Worm (Caenorhabditis elegans) whole organism, late embryonic: ENCODE data around the gene gcn-2.

Experiments used
- C08G9.2 ChIP-seq: sonication (generic microtip); optimal IDR thresholded peaks from 2 replicates; lab custom pipeline; 2016; ENCODE audit warnings: mild to moderate bottlenecking, missing genetic modification characterization, moderate library complexity, missing compliant biosample characterization
- C38D4.7 ChIP-seq: fragments of 200-800 bp; sonication (Bioruptor generic); optimal IDR thresholded peaks from 2 replicates; lab custom pipeline; 2018; ENCODE audit warnings: mild to moderate bottlenecking, missing genetic modification characterization, moderate library complexity, missing compliant biosample characterization
- F13H6.1 ChIP-seq: sonication (generic microtip); optimal IDR thresholded peaks from 2 replicates; lab custom pipeline; 2016; ENCODE audit warnings: missing genetic modification characterization, missing compliant biosample characterization
- K02D7.2 ChIP-seq: sonication (generic microtip); optimal IDR thresholded peaks from 2 replicates; lab custom pipeline; 2017; ENCODE audit warnings: mild to moderate bottlenecking, missing genetic modification characterization, missing compliant biosample characterization
- K09A11.1 ChIP-seq: sonication (generic microtip); optimal IDR thresholded peaks from 2 replicates; lab custom pipeline; 2017; ENCODE audit warnings: antibody characterized with exemption, mild to moderate bottlenecking, missing genetic modification characterization, missing compliant biosample characterization; ENCODE audit not compliant: insufficient read depth
- ahr-1 ChIP-seq: sonication (generic microtip); optimal IDR thresholded peaks from 2 replicates; lab custom pipeline; 2016; ENCODE audit warnings: missing genetic modification characterization, missing compliant biosample characterization
- ama-1 ChIP-seq: fragments of 150-350 bp; optimal IDR thresholded peaks from 2 replicates; lab custom pipeline; 2014
- ceh-14 ChIP-seq: sonication (generic microtip); optimal IDR thresholded peaks from 2 replicates; lab custom pipeline; 2016; ENCODE audit warnings: missing genotype, missing genetic modification characterization, missing compliant biosample characterization
- ceh-18 ChIP-seq: sonication (generic microtip); optimal IDR thresholded peaks from 2 replicates; lab custom pipeline; 2016; ENCODE audit warnings: missing genetic modification characterization, missing compliant biosample characterization
- ceh-19 ChIP-seq: fragments of 200-800 bp; sonication (Bioruptor generic); optimal IDR thresholded peaks from 2 replicates; lab custom pipeline; 2018; ENCODE audit warnings: mild to moderate bottlenecking, missing genetic modification characterization, missing compliant biosample characterization
- ceh-2 ChIP-seq: sonication (generic microtip); optimal IDR thresholded peaks from 2 replicates; lab custom pipeline; 2016; ENCODE audit warnings: missing genotype, missing genetic modification characterization, missing compliant biosample characterization
- ceh-24 ChIP-seq: sonication (generic microtip); optimal IDR thresholded peaks from 2 replicates; lab custom pipeline; 2016; ENCODE audit warnings: mild to moderate bottlenecking, missing genetic modification characterization, missing compliant biosample characterization
- ceh-30 ChIP-seq: fragments of 150-350 bp; optimal IDR thresholded peaks from 2 replicates; lab custom pipeline; 2014; ENCODE audit warnings: missing biosample characterization, missing genetic modification characterization
- ceh-31 ChIP-seq: sonication (generic microtip); optimal IDR thresholded peaks from 2 replicates; lab custom pipeline; 2016; ENCODE audit warnings: missing genetic modification characterization, missing compliant biosample characterization
- ceh-34 ChIP-seq: sonication (generic microtip); optimal IDR thresholded peaks from 2 replicates; lab custom pipeline; 2016; ENCODE audit warnings: mild to moderate bottlenecking, missing genetic modification characterization, missing compliant biosample characterization
- ceh-45 ChIP-seq: fragments of 200-800 bp; sonication (Bioruptor generic); IDR thresholded peaks from 2 replicates; pipeline ENCODE4 v1.3.6; 2022; ENCODE audit warnings: missing genetic modification reagents, missing genetic modification characterization, missing compliant biosample characterization
- ceh-48 ChIP-seq: sonication (generic microtip); optimal IDR thresholded peaks from 2 replicates; lab custom pipeline; 2016; ENCODE audit warnings: missing genetic modification characterization, inconsistent platforms, missing compliant biosample characterization
- ceh-9 ChIP-seq: sonication (generic microtip); optimal IDR thresholded peaks from 2 replicates; lab custom pipeline; 2016; ENCODE audit warnings: mild to moderate bottlenecking, missing genetic modification characterization, inconsistent platforms, missing compliant biosample characterization
- che-1 ChIP-seq: sonication (generic microtip); optimal IDR thresholded peaks from 2 replicates; lab custom pipeline; 2016; ENCODE audit warnings: mild to moderate bottlenecking, missing genetic modification characterization, missing compliant biosample characterization
- dmd-4 ChIP-seq: sonication (generic microtip); optimal IDR thresholded peaks from 2 replicates; lab custom pipeline; 2016; ENCODE audit warnings: borderline replicate concordance, missing genetic modification characterization, missing compliant biosample characterization
- elt-2 ChIP-seq: sonication (generic microtip); optimal IDR thresholded peaks from 2 replicates; lab custom pipeline; 2016; ENCODE audit warnings: missing genetic modification reagents, missing genetic modification characterization, missing compliant biosample characterization
- ets-4 ChIP-seq: sonication (generic microtip); optimal IDR thresholded peaks from 2 replicates; lab custom pipeline; 2016; ENCODE audit warnings: missing genetic modification characterization, missing compliant biosample characterization
- eyg-1 ChIP-seq: sonication (generic microtip); optimal IDR thresholded peaks from 2 replicates; lab custom pipeline; 2016; ENCODE audit warnings: missing genotype, missing genetic modification characterization, missing compliant biosample characterization
- fax-1 ChIP-seq: sonication (generic microtip); optimal IDR thresholded peaks from 2 replicates; lab custom pipeline; 2016; ENCODE audit warnings: missing genotype, missing genetic modification characterization, missing compliant biosample characterization
- gmeb-2 ChIP-seq: sonication (generic microtip); optimal IDR thresholded peaks from 2 replicates; lab custom pipeline; 2016; ENCODE audit warnings: missing genetic modification characterization, inconsistent platforms, missing compliant biosample characterization
- hlh-13 ChIP-seq: fragments of 200-800 bp; sonication (Bioruptor generic); optimal IDR thresholded peaks from 2 replicates; lab custom pipeline; 2018; ENCODE audit warnings: mild to moderate bottlenecking, missing genetic modification characterization, missing compliant biosample characterization
- hlh-8 ChIP-seq: sonication (generic microtip); optimal IDR thresholded peaks from 2 replicates; lab custom pipeline; 2016; ENCODE audit warnings: missing genotype, missing genetic modification characterization, missing compliant biosample characterization
- lim-6 ChIP-seq: sonication (generic microtip); optimal IDR thresholded peaks from 2 replicates; lab custom pipeline; 2016; ENCODE audit warnings: missing genetic modification characterization, missing compliant biosample characterization
- madf-2 ChIP-seq: sonication (generic microtip); optimal IDR thresholded peaks from 2 replicates; lab custom pipeline; 2017; ENCODE audit warnings: missing genetic modification characterization, missing compliant biosample characterization
- mec-3 ChIP-seq: sonication (generic microtip); optimal IDR thresholded peaks from 2 replicates; lab custom pipeline; 2016; ENCODE audit warnings: borderline replicate concordance, missing genetic modification characterization, missing compliant biosample characterization
- nfya-1 ChIP-seq: sonication (generic microtip); optimal IDR thresholded peaks from 2 replicates; lab custom pipeline; 2017; ENCODE audit warnings: missing genetic modification characterization, mild to moderate bottlenecking, missing compliant biosample characterization, antibody characterized with exemption, moderate library complexity
- nhr-232 ChIP-seq: sonication (generic microtip); optimal IDR thresholded peaks from 2 replicates; lab custom pipeline; 2016; ENCODE audit warnings: missing genetic modification characterization, missing compliant biosample characterization
- npax-4 ChIP-seq: sonication (generic microtip); optimal IDR thresholded peaks from 2 replicates; lab custom pipeline; 2016; ENCODE audit warnings: missing genetic modification characterization, missing compliant biosample characterization
- odd-2 ChIP-seq: sonication (generic microtip); optimal IDR thresholded peaks from 2 replicates; lab custom pipeline; 2017; ENCODE audit warnings: antibody characterized with exemption, mild to moderate bottlenecking, missing genetic modification characterization, missing compliant biosample characterization
- pax-1 ChIP-seq: fragments of 150-350 bp; optimal IDR thresholded peaks from 2 replicates; lab custom pipeline; 2014; ENCODE audit warnings: missing biosample characterization, missing genetic modification characterization
- pha-2 ChIP-seq: sonication (generic microtip); optimal IDR thresholded peaks from 2 replicates; lab custom pipeline; 2017; ENCODE audit warnings: mild to moderate bottlenecking, missing genetic modification characterization, missing compliant biosample characterization
- pha-4 ChIP-seq: fragments of 150-350 bp; optimal IDR thresholded peaks from 2 replicates; lab custom pipeline; 2018; ENCODE audit warnings: missing biosample characterization, missing genetic modification reagents, missing genetic modification characterization
- pqm-1 ChIP-seq: sonication (generic microtip); optimal IDR thresholded peaks from 2 replicates; lab custom pipeline; 2016; ENCODE audit warnings: missing genetic modification characterization, missing compliant biosample characterization
- pros-1 ChIP-seq: fragments of 150-350 bp; optimal IDR thresholded peaks from 2 replicates; lab custom pipeline; 2014; ENCODE audit warnings: missing biosample characterization, missing genetic modification reagents, missing genetic modification characterization
- ref-2 ChIP-seq: sonication (generic microtip); optimal IDR thresholded peaks from 2 replicates; lab custom pipeline; 2016; ENCODE audit warnings: missing genetic modification characterization, missing compliant biosample characterization
- sdc-2 ChIP-seq: sonication (generic microtip); optimal IDR thresholded peaks from 2 replicates; lab custom pipeline; 2016; ENCODE audit warnings: missing genotype, missing genetic modification characterization, missing compliant biosample characterization
- sox-4 ChIP-seq: sonication (generic microtip); optimal IDR thresholded peaks from 2 replicates; lab custom pipeline; 2017; ENCODE audit warnings: mild to moderate bottlenecking, missing genetic modification characterization, inconsistent platforms, missing compliant biosample characterization
- syd-9 ChIP-seq: sonication (generic microtip); optimal IDR thresholded peaks from 2 replicates; lab custom pipeline; 2016; ENCODE audit warnings: mild to moderate bottlenecking, missing genetic modification characterization, moderate library complexity, missing compliant biosample characterization
- tbx-2 ChIP-seq: sonication (generic microtip); optimal IDR thresholded peaks from 2 replicates; lab custom pipeline; 2016; ENCODE audit warnings: missing genetic modification characterization, missing compliant biosample characterization
- tbx-7 ChIP-seq: sonication (generic microtip); optimal IDR thresholded peaks from 2 replicates; lab custom pipeline; 2016; ENCODE audit warnings: missing genotype, missing genetic modification characterization, missing compliant biosample characterization
- ttx-3 ChIP-seq: sonication (generic microtip); optimal IDR thresholded peaks from 2 replicates; lab custom pipeline; 2016; ENCODE audit warnings: missing genetic modification reagents, missing genetic modification characterization, missing compliant biosample characterization
- unc-42 ChIP-seq: sonication (generic microtip); optimal IDR thresholded peaks from 2 replicates; lab custom pipeline; 2016; ENCODE audit warnings: missing genotype, missing genetic modification characterization, missing compliant biosample characterization
- unc-55 ChIP-seq: sonication (generic microtip); optimal IDR thresholded peaks from 2 replicates; lab custom pipeline; 2017; ENCODE audit warnings: missing biosample characterization, missing genetic modification reagents, missing genetic modification characterization
- unc-86 ChIP-seq: sonication (generic microtip); optimal IDR thresholded peaks from 2 replicates; lab custom pipeline; 2016; ENCODE audit warnings: missing genetic modification characterization, missing compliant biosample characterization
- zip-5 ChIP-seq: sonication (generic microtip); optimal IDR thresholded peaks from 2 replicates; lab custom pipeline; 2016; ENCODE audit warnings: missing genetic modification characterization, missing compliant biosample characterization

gcn-2 gene

DNA sequence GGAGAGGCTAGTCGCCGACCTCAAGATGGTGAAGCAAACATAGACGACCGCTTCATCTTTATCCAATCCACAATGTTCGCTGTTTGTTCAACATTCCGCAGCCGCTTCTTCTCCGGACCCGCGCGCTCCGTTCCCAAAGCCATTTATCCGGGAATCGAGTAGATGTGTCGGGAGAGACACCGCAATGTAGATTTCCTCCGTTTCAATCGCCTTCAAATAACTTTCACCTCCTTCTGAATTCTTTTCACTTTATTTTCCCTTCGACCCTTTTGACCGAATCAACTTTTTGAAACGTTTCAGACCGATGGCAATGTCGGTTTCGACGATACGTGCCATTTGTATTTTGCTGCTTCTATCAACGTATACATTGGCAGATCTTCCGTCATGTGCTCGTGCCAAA lies 23.8 kb downstream of the gcn-2 start, which contains the start of gene pqn-32:
Gene pqn-32 (plus strand): TSS at position 301 of the 400 bp plus-strand sequence.
- TF ChIP-seq dmd-4 (tag; lab: Kevin White, UChicago) (no peak), zip-5 (no peak), ceh-30 (tag; lab: Kevin White, UChicago) (no peak), ceh-19 (GFP tag; lab: Kevin White, UChicago) (no peak), tbx-2 (no peak), gmeb-2 (no peak), ceh-45 (GFP tag; lab: Robert Waterston, UW) (no peak), ceh-24 (no peak), syd-9 (tag; lab: Kevin White, UChicago) (no peak), unc-55 (GFP tag; lab: Kevin White, UChicago) (no peak), ceh-31 (no peak)
- TF ChIP-seq, all 69 proteins: peak for 0

DNA sequence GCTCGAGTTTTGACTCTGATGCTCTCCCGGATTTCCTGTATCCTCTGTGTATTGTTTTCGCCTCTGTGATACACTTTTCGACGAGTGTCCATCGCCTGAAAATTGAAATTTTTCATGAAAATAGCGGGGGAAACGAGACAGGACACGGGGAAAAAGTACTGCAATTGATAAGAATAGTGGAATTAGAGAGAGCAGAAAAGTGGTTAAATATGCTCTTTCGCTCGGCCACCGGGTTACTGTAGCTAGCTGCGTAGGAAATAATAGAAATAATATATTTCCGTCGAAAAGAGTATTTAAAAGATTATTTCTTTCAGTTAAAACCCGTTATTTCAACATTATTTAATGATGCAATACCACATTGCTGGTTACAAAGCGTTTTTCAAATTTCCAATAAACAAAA lies 32.7 kb downstream of the gcn-2 start, which contains the start of gene rict-1:
Gene rict-1 (minus strand): TSS at position 101 of the 400 bp plus-strand sequence.
- TF ChIP-seq unc-42, result no peak
- TF ChIP-seq npax-4 (tag; lab: Kevin White, UChicago), result no peak

DNA sequence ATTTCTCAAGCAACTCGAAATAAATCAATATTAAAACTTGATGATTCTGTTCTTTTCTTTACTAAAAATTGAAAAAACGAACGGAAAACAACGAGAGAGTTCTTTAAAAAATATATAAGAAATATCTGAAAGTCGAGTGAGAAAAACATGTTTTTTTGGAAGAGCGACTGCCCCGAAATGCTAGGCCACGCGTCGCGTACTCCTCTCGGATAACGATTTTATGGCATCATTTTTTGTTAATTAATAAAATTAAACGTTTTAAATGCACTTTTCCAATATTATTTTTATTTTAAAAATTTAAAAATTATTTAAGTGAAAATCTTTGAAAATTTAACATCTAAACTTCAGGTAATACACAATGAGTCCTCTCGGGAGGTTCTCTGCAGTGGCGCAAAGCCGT lies 33.2 kb downstream of the gcn-2 start, which contains the start of gene gfm-1:
Gene gfm-1 (plus strand): TSS at position 349 of the 400 bp plus-strand sequence.
- TF ChIP-seq hlh-8 (tag; lab: Kevin White, UChicago), result peak; percentile 81
- TF ChIP-seq K09A11.1 (tag; lab: Kevin White, UChicago), result no peak
- TF ChIP-seq ceh-34 (tag; lab: Kevin White, UChicago), result peak; percentile 14
- peak; percentile 84 for TF ChIP-seq C08G9.2 (tag; lab: Kevin White, UChicago)
- peak; percentile 27 for TF ChIP-seq pha-2 (tag; lab: Kevin White, UChicago)
- TF ChIP-seq unc-86 (tag; lab: Kevin White, UChicago), result peak; percentile 5
- no peak for TF ChIP-seq pha-4 (tag; lab: Kevin White, UChicago)
- TF ChIP-seq fax-1 (tag; lab: Kevin White, UChicago), result peak; percentile 53
- no peak for TF ChIP-seq dmd-4 (tag; lab: Kevin White, UChicago)
- TF ChIP-seq lim-6, result peak; percentile 13
- TF ChIP-seq ceh-2, result peak; percentile 84
- no peak for TF ChIP-seq F13H6.1
- TF ChIP-seq ama-1, result no peak
- no peak for TF ChIP-seq che-1
- TF ChIP-seq ceh-14 (tag; lab: Kevin White, UChicago), result peak; percentile 41
- TF ChIP-seq ets-4 (tag; lab: Kevin White, UChicago), result peak; percentile 67
- TF ChIP-seq ceh-48 (tag; lab: Kevin White, UChicago), result no peak
- TF ChIP-seq sox-4, result no peak
- no peak for TF ChIP-seq odd-2 (tag; lab: Kevin White, UChicago)
- no peak for TF ChIP-seq K02D7.2 (tag; lab: Kevin White, UChicago)
- no peak for TF ChIP-seq nhr-232
- TF ChIP-seq hlh-13 (GFP tag; lab: Kevin White, UChicago), result no peak
- TF ChIP-seq madf-2, result no peak
- peak; percentile 63 for TF ChIP-seq elt-2 (tag; lab: Kevin White, UChicago)
- TF ChIP-seq sdc-2 (tag; lab: Kevin White, UChicago), result peak; percentile 29
- no peak for TF ChIP-seq syd-9 (tag; lab: Kevin White, UChicago)
- TF ChIP-seq ttx-3, result peak; percentile 25
- peak; percentile 81 for TF ChIP-seq ref-2 (tag; lab: Kevin White, UChicago)
- TF ChIP-seq pax-1 (tag; lab: Kevin White, UChicago), result no peak
- no peak for TF ChIP-seq eyg-1
- TF ChIP-seq unc-42, result peak; percentile 41
- peak; percentile 36 for TF ChIP-seq ahr-1 (tag; lab: Kevin White, UChicago)
- no peak for TF ChIP-seq nfya-1 (tag; lab: Kevin White, UChicago)
- no peak for TF ChIP-seq pqm-1 (tag; lab: Kevin White, UChicago)
- TF ChIP-seq tbx-7 (tag; lab: Kevin White, UChicago), result peak; percentile 86
- no peak for TF ChIP-seq C38D4.7 (GFP tag; lab: Kevin White, UChicago)
- TF ChIP-seq ceh-18 (tag; lab: Kevin White, UChicago), result no peak
- no peak for TF ChIP-seq unc-55 (GFP tag; lab: Kevin White, UChicago)
- no peak for TF ChIP-seq pros-1 (tag; lab: Kevin White, UChicago)
- no peak for TF ChIP-seq ceh-9
- TF ChIP-seq npax-4 (tag; lab: Kevin White, UChicago), result no peak
- TF ChIP-seq mec-3 (tag; lab: Kevin White, UChicago), result no peak
